Fruit fly (Drosophila melanogaster) whole organism, embryonic: ENCODE measurements around the gene eIF3l.

Source experiments
- CG10267 ChIP-seq: fragments of 200-800 bp; sonication (Bioruptor generic); optimal IDR thresholded peaks from 2 replicates; lab custom pipeline; 2018; ENCODE audit warnings: missing biosample characterization, mild to moderate bottlenecking, missing genetic modification characterization, moderate library complexity
- CG10462 ChIP-seq: fragments of 200-800 bp; sonication (Bioruptor generic); optimal IDR thresholded peaks from 2 replicates; lab custom pipeline; 2016; ENCODE audit warnings: missing biosample characterization, missing genetic modification characterization
- CG12299 ChIP-seq: fragments of 200-800 bp; sonication (Bioruptor generic); optimal IDR thresholded peaks from 2 replicates; lab custom pipeline; 2018; ENCODE audit warnings: missing biosample characterization, mild to moderate bottlenecking, missing genetic modification characterization
- CG14014 ChIP-seq: fragments of 200-800 bp; sonication (Bioruptor generic); IDR thresholded peaks from 2 replicates; pipeline ENCODE4 v1.3.6; 2022; ENCODE audit warnings: missing biosample characterization, missing genetic modification characterization
- CG14710 ChIP-seq: fragments of 200-800 bp; sonication (Bioruptor generic); optimal IDR thresholded peaks from 3 replicates; lab custom pipeline; 2019; ENCODE audit warnings: missing biosample characterization, mild to moderate bottlenecking, missing genetic modification characterization, moderate library complexity
- CG14965 ChIP-seq: fragments of 200-800 bp; sonication (Bioruptor generic); optimal IDR thresholded peaks from 2 replicates; lab custom pipeline; 2016; ENCODE audit warnings: missing biosample characterization, missing genetic modification characterization, borderline replicate concordance
- CG15011 ChIP-seq: fragments of 200-800 bp; sonication (Bioruptor generic); optimal IDR thresholded peaks from 3 replicates; lab custom pipeline; 2018; ENCODE audit warnings: missing biosample characterization, mild to moderate bottlenecking, missing genetic modification characterization
- CG30431 ChIP-seq: fragments of 200-800 bp; sonication (Bioruptor generic); optimal IDR thresholded peaks from 2 replicates; lab custom pipeline; 2017; ENCODE audit warnings: missing biosample characterization, missing genetic modification characterization
- CG4424 ChIP-seq: fragments of 200-800 bp; sonication (Bioruptor generic); optimal IDR thresholded peaks from 3 replicates; lab custom pipeline; 2016; ENCODE audit warnings: missing biosample characterization, missing genetic modification characterization
- CG4730 ChIP-seq: fragments of 200-800 bp; sonication (Bioruptor generic); IDR thresholded peaks from 2 replicates; pipeline ENCODE4 v1.3.6; 2022; ENCODE audit warnings: missing biosample characterization, missing genetic modification characterization
- CG5245 ChIP-seq: fragments of 200-800 bp; sonication (Bioruptor generic); optimal IDR thresholded peaks from 3 replicates; lab custom pipeline; 2016; ENCODE audit warnings: missing biosample characterization, missing genetic modification characterization
- CG6272 ChIP-seq: fragments of 200-800 bp; sonication (Bioruptor generic); IDR thresholded peaks from 2 replicates; pipeline ENCODE4 v1.3.6; 2022; ENCODE audit warnings: missing biosample characterization, missing genetic modification characterization
- CG6683 ChIP-seq: fragments of 200-800 bp; sonication (Bioruptor generic); optimal IDR thresholded peaks from 2 replicates; lab custom pipeline; 2017; ENCODE audit warnings: missing biosample characterization, mild to moderate bottlenecking, missing genetic modification characterization, missing genetic modification reagents
- CG6689 ChIP-seq: fragments of 200-800 bp; sonication (Bioruptor generic); IDR thresholded peaks from 2 replicates; pipeline ENCODE4 v1.3.6; 2022; ENCODE audit warnings: missing biosample characterization, missing genetic modification characterization
- Dip3 ChIP-seq: fragments of 200-800 bp; sonication (Bioruptor generic); optimal IDR thresholded peaks from 3 replicates; lab custom pipeline; 2016; ENCODE audit warnings: missing biosample characterization, missing genetic modification characterization
- E2f2 ChIP-seq: fragments of 200-800 bp; sonication (Bioruptor generic); IDR thresholded peaks from 2 replicates; pipeline ENCODE4 v1.3.6; 2022; ENCODE audit warnings: missing biosample characterization, missing genetic modification characterization
- Eip74EF ChIP-seq, 2 experiments: fragments of 200-800 bp in 1 of 2; fragments of >200 bp in 1 of 2; sonication (Bioruptor generic) in 1 of 2; optimal IDR thresholded peaks; 2 replicates each; lab custom pipeline; 2017 to 2019; ENCODE audit warnings: missing biosample characterization in 2 of 2, missing genetic modification characterization in 2 of 2, mild to moderate bottlenecking in 1 of 2, moderate library complexity in 1 of 2
- Elba2 ChIP-seq: fragments of 200-800 bp; sonication (Bioruptor generic); optimal IDR thresholded peaks from 3 replicates; lab custom pipeline; 2016; ENCODE audit warnings: missing biosample characterization, missing genetic modification characterization
- Ets65A ChIP-seq: fragments of 200-800 bp; sonication (Bioruptor generic); peaks from one replicate; lab custom pipeline; 2016; ENCODE audit warnings: missing biosample characterization, missing genetic modification characterization
- Ets97D ChIP-seq: fragments of 200-800 bp; sonication (Bioruptor generic); optimal IDR thresholded peaks from 3 replicates; lab custom pipeline; 2016; ENCODE audit warnings: missing biosample characterization, missing genetic modification characterization
- Oli ChIP-seq: fragments of 200-800 bp; sonication (Bioruptor generic); optimal IDR thresholded peaks from 2 replicates; lab custom pipeline; 2018; ENCODE audit warnings: missing biosample characterization, mild to moderate bottlenecking, missing genetic modification characterization, moderate library complexity
- Sin3A ChIP-seq: fragments of >200 bp; optimal IDR thresholded peaks from 2 replicates; lab custom pipeline; 2018
- Six4 ChIP-seq: fragments of 200-800 bp; sonication (Bioruptor generic); optimal IDR thresholded peaks from 2 replicates; lab custom pipeline; 2016; ENCODE audit warnings: missing biosample characterization, missing genetic modification characterization
- Vsx1 ChIP-seq: fragments of 200-800 bp; sonication (Bioruptor generic); optimal IDR thresholded peaks from 2 replicates; lab custom pipeline; 2017; ENCODE audit warnings: missing biosample characterization, mild to moderate bottlenecking, missing genetic modification characterization, missing genetic modification reagents
- ase ChIP-seq: fragments of 200-800 bp; sonication (Bioruptor generic); IDR thresholded peaks from 3 replicates; pipeline ENCODE4 v1.3.6; 2022; ENCODE audit warnings: missing biosample characterization, missing genetic modification characterization
- ash1 ChIP-seq: fragments of 200-800 bp; sonication (Bioruptor generic); optimal IDR thresholded peaks from 2 replicates; lab custom pipeline; 2018; ENCODE audit warnings: missing biosample characterization, mild to moderate bottlenecking, missing genetic modification characterization
- az2 ChIP-seq: fragments of 200-800 bp; sonication (Bioruptor generic); optimal IDR thresholded peaks from 3 replicates; lab custom pipeline; 2016; ENCODE audit warnings: missing biosample characterization, missing genetic modification characterization
- cato ChIP-seq: fragments of 200-800 bp; sonication (Bioruptor generic); optimal IDR thresholded peaks from 2 replicates; lab custom pipeline; 2016; ENCODE audit warnings: missing biosample characterization, missing genetic modification characterization, borderline replicate concordance
- corto ChIP-seq: fragments of 200-800 bp; sonication (Bioruptor generic); optimal IDR thresholded peaks from 2 replicates; lab custom pipeline; 2016; ENCODE audit warnings: missing biosample characterization, mild to moderate bottlenecking, missing genetic modification characterization, moderate library complexity
- croc ChIP-seq: fragments of 200-800 bp; sonication (Bioruptor generic); conservative IDR thresholded peaks from 3 replicates; pipeline ENCODE4 v1.3.6; 2022; ENCODE audit warnings: missing biosample characterization, missing genetic modification characterization
- crp ChIP-seq, 2 experiments: fragments of 200-800 bp; sonication (Bioruptor generic); optimal IDR thresholded peaks; 2 replicates in 1 of 2; 3 replicates in 1 of 2; lab custom pipeline; 2017; ENCODE audit warnings: missing biosample characterization in 2 of 2, missing genetic modification characterization in 2 of 2, mild to moderate bottlenecking in 1 of 2, moderate library complexity in 1 of 2
- ewg ChIP-seq: fragments of 200-800 bp; sonication (Bioruptor generic); optimal IDR thresholded peaks from 3 replicates; lab custom pipeline; 2017; ENCODE audit warnings: mild to moderate bottlenecking, missing biosample characterization, missing genetic modification reagents, missing genetic modification characterization
- gcm ChIP-seq: fragments of 200-800 bp; sonication (Bioruptor generic); optimal IDR thresholded peaks from 2 replicates; lab custom pipeline; 2019; ENCODE audit warnings: missing biosample characterization, mild to moderate bottlenecking, missing genetic modification characterization, moderate library complexity
- gfzf ChIP-seq: fragments of 200-800 bp; sonication (Bioruptor generic); optimal IDR thresholded peaks from 2 replicates; lab custom pipeline; 2016; ENCODE audit warnings: missing biosample characterization, mild to moderate bottlenecking, missing genetic modification characterization, moderate library complexity
- gsb ChIP-seq: fragments of 200-800 bp; sonication (Bioruptor generic); IDR thresholded peaks from 2 replicates; pipeline ENCODE4 v1.3.6; 2022; ENCODE audit warnings: missing biosample characterization, missing genetic modification characterization
- hbn ChIP-seq: fragments of 200-800 bp; sonication (Bioruptor generic); IDR thresholded peaks from 2 replicates; pipeline ENCODE4 v1.3.6; 2022; ENCODE audit warnings: missing biosample characterization, missing genetic modification characterization; ENCODE audit not compliant: partially characterized antibody
- inv ChIP-seq: fragments of 200-800 bp; sonication (Bioruptor generic); IDR thresholded peaks from 2 replicates; pipeline ENCODE4 v1.3.6; 2022; ENCODE audit warnings: missing biosample characterization, missing genetic modification characterization; ENCODE audit not compliant: partially characterized antibody
- klu ChIP-seq: fragments of 200-800 bp; sonication (Bioruptor generic); IDR thresholded peaks from 2 replicates; pipeline ENCODE4 v1.3.6; 2022; ENCODE audit warnings: missing biosample characterization, missing genetic modification characterization
- nerfin-2 ChIP-seq: fragments of 200-800 bp; sonication (Bioruptor generic); IDR thresholded peaks from 2 replicates; pipeline ENCODE4 v1.3.6; 2022; ENCODE audit warnings: missing biosample characterization, missing genetic modification characterization; ENCODE audit not compliant: partially characterized antibody
- odd ChIP-seq: fragments of 200-800 bp; sonication (Bioruptor generic); optimal IDR thresholded peaks from 2 replicates; lab custom pipeline; 2017; ENCODE audit warnings: missing biosample characterization, mild to moderate bottlenecking, missing genetic modification characterization
- prd ChIP-seq, 3 experiments: fragments of >200 bp in 2 of 3; fragments of 200-800 bp in 1 of 3; sonication (Bioruptor generic) in 1 of 3; optimal IDR thresholded peaks in 2 of 3; IDR thresholded peaks in 1 of 3; 2 replicates in 2 of 3; 3 replicates in 1 of 3; pipeline versions ENCODE4 v1.3.6 to Lab custom; 2017 to 2022; ENCODE audit warnings: missing biosample characterization in 1 of 3, missing genetic modification characterization in 1 of 3
- repo ChIP-seq: fragments of 200-800 bp; sonication (Bioruptor generic); optimal IDR thresholded peaks from 2 replicates; lab custom pipeline; 2016; ENCODE audit warnings: missing biosample characterization, missing genetic modification characterization
- sd ChIP-seq: fragments of 200-800 bp; sonication (Bioruptor generic); optimal IDR thresholded peaks from 3 replicates; lab custom pipeline; 2018; ENCODE audit warnings: missing biosample characterization, mild to moderate bottlenecking, missing genetic modification characterization, moderate library complexity
- sob ChIP-seq: fragments of 200-800 bp; sonication (Bioruptor generic); IDR thresholded peaks from 2 replicates; pipeline ENCODE4 v1.3.6; 2022; ENCODE audit warnings: missing biosample characterization, missing genetic modification characterization
- ssp ChIP-seq: fragments of 200-800 bp; sonication (Bioruptor generic); IDR thresholded peaks from 2 replicates; pipeline ENCODE4 v1.3.6; 2022; ENCODE audit warnings: missing biosample characterization, missing genetic modification characterization
- tna ChIP-seq: fragments of 200-800 bp; sonication (Bioruptor generic); IDR thresholded peaks from 2 replicates; pipeline ENCODE4 v1.3.6; 2022; ENCODE audit warnings: missing biosample characterization, missing genetic modification characterization; ENCODE audit not compliant: partially characterized antibody
- tup ChIP-seq: fragments of 200-800 bp; sonication (Bioruptor generic); optimal IDR thresholded peaks from 2 replicates; lab custom pipeline; 2016; ENCODE audit warnings: missing biosample characterization, mild to moderate bottlenecking, missing genetic modification characterization, moderate library complexity
- unpg ChIP-seq: fragments of 200-800 bp; sonication (Bioruptor generic); optimal IDR thresholded peaks from 3 replicates; lab custom pipeline; 2018; ENCODE audit warnings: missing biosample characterization, mild to moderate bottlenecking, missing genetic modification characterization, moderate library complexity
- zen2 ChIP-seq: fragments of 200-800 bp; sonication (Bioruptor generic); IDR thresholded peaks from 3 replicates; pipeline ENCODE4 v1.3.6; 2022; ENCODE audit warnings: missing biosample characterization, missing genetic modification characterization; ENCODE audit not compliant: partially characterized antibody

Gene eIF3l

DNA sequence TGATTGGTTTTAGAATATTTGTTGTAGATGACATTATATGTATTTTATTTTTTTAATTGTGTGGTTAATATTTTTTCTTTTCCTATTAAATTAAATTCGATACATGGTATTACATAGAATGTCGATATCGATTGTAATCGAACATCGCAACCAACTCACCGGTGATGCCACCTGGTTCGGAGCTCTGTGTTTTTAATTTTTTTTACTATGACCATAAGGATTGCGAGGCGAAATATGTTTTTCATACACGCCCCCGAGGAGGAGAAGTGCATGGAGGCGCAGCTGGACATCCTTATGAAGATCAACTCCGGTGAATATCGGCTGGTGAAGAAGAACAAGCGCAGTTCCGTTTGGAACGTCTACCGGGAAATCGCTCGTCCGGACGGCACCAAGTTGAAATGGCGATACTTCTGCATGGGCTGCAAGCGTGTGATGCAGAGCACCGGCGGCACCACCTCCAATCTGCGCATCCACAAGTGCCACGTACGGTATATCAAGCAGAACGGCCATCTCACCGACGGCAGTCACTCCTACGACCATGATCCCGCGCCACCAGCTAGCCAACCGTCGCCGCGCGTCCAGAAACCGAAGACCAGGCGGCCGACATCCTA, 25.9 kb downstream of the eIF3l start, which contains the start of gene CG11560 (continued):
- TF ChIP-seq CG6689, result no peak
- TF ChIP-seq ewg (GFP tag; lab: Kevin White, UChicago), result no peak
- peak; percentile 75 for TF ChIP-seq E2f2 (GFP tag; lab: Robert Waterston, UW)
- TF ChIP-seq Eip74EF (GFP tag; optimal IDR thresholded peaks at IDR 0.05; lab: Kevin White, UChicago), result no peak
- TF ChIP-seq ase (GFP tag; lab: Robert Waterston, UW), result no peak
- no peak for TF ChIP-seq CG4424 (GFP tag; lab: Kevin White, UChicago)
- no peak for TF ChIP-seq prd (optimal IDR thresholded peaks at IDR 0.05; lab: Kevin White, UChicago)
- TF ChIP-seq prd (GFP tag; IDR thresholded peaks at IDR 0.05; lab: Robert Waterston, UW), result no peak
- no peak for TF ChIP-seq sob (GFP tag; lab: Robert Waterston, UW)
- TF ChIP-seq odd (GFP tag; lab: Kevin White, UChicago), result no peak
- TF ChIP-seq Vsx1 (GFP tag; lab: Kevin White, UChicago), result no peak
- no peak for TF ChIP-seq tup (GFP tag; lab: Kevin White, UChicago)
- TF ChIP-seq CG5245 (GFP tag; lab: Kevin White, UChicago), result no peak
- TF ChIP-seq ssp (GFP tag; lab: Robert Waterston, UW), result no peak
- no peak for TF ChIP-seq Elba2
- TF ChIP-seq repo (GFP tag; lab: Kevin White, UChicago), result no peak
- TF ChIP-seq Dip3 (GFP tag; lab: Kevin White, UChicago), result no peak
- no peak for TF ChIP-seq az2 (GFP tag; lab: Kevin White, UChicago)
- no peak for TF ChIP-seq Oli (tag; lab: Kevin White, UChicago)
- no peak for TF ChIP-seq gsb
- no peak for TF ChIP-seq CG15011 (GFP tag; lab: Kevin White, UChicago)
- no peak for TF ChIP-seq Ets65A
- no peak for TF ChIP-seq CG30431 (GFP tag; lab: Kevin White, UChicago)
- 0 out of 2 replicates have a peak, but pooled peaks have one; percentile 25 for TF ChIP-seq tna (GFP tag; lab: Robert Waterston, UW)
- TF ChIP-seq CG6272 (GFP tag; lab: Robert Waterston, UW), result no peak
- TF ChIP-seq zen2 (GFP tag; lab: Robert Waterston, UW), result peak; percentile 28; the same call in 1 of the 3 replicates
- TF ChIP-seq ash1 (GFP tag; lab: Kevin White, UChicago), result no peak
- no peak for TF ChIP-seq sd (tag; lab: Kevin White, UChicago)
- no peak for TF ChIP-seq CG10462 (GFP tag; lab: Kevin White, UChicago)
- TF ChIP-seq CG14965 (GFP tag; lab: Kevin White, UChicago), result no peak
- no peak for TF ChIP-seq Sin3A
- TF ChIP-seq Six4, result no peak
- TF ChIP-seq gcm (GFP tag; lab: Kevin White, UChicago), result no peak
- no peak for TF ChIP-seq cato
- TF ChIP-seq CG12299 (tag; lab: Kevin White, UChicago), result no peak
- TF ChIP-seq CG14014, result no peak
- no peak for TF ChIP-seq croc
- peak; percentile 50; the same call in 1 of the 2 replicates for TF ChIP-seq inv (GFP tag; lab: Robert Waterston, UW)
- no peak for TF ChIP-seq CG6683 (GFP tag; lab: Kevin White, UChicago)
- no peak for TF ChIP-seq CG4730 (GFP tag; lab: Robert Waterston, UW)
- no peak for TF ChIP-seq gfzf
- no peak for TF ChIP-seq klu
- TF ChIP-seq unpg, result no peak
- TF ChIP-seq nerfin-2 (GFP tag; lab: Robert Waterston, UW), result peak; percentile 47; the same call in 1 of the 2 replicates
- TF ChIP-seq CG10267 (tag; lab: Kevin White, UChicago), result peak; percentile 35
- peak; percentile 71 for TF ChIP-seq hbn (GFP tag; lab: Robert Waterston, UW)
- TF ChIP-seq Ets97D (GFP tag; lab: Kevin White, UChicago), result peak; percentile 19
- no peak for TF ChIP-seq crp (GFP tag; optimal IDR thresholded peaks at IDR 0.05; lab: Kevin White, UChicago)
- TF ChIP-seq CG14710 (tag; lab: Kevin White, UChicago), result peak; percentile 19
- no peak for TF ChIP-seq corto (GFP tag; lab: Kevin White, UChicago)
